Worm (Caenorhabditis elegans) whole organism, L2 larva: ENCODE measurements around the gene lrpc-1.

ENCODE experiments used
- ZK546.5 ChIP-seq: sonication (generic microtip); optimal IDR thresholded peaks from 2 replicates; lab custom pipeline; 2017; ENCODE audit warnings: missing biosample characterization, missing genetic modification characterization
- ama-1 ChIP-seq: fragments of 150-350 bp; optimal IDR thresholded peaks from 2 replicates; lab custom pipeline; 2018; ENCODE audit warnings: inconsistent platforms
- blmp-1 ChIP-seq: sonication (generic microtip); optimal IDR thresholded peaks from 2 replicates; lab custom pipeline; 2017; ENCODE audit warnings: missing genetic modification characterization, mild to moderate bottlenecking, missing compliant biosample characterization, antibody characterized with exemption, moderate library complexity; ENCODE audit not compliant: insufficient read depth
- gmeb-1 ChIP-seq: fragments of 150-350 bp; optimal IDR thresholded peaks from 2 replicates; lab custom pipeline; 2014; ENCODE audit warnings: missing biosample characterization, missing genetic modification characterization
- lin-39 ChIP-seq: fragments of 150-350 bp; optimal IDR thresholded peaks from 2 replicates; lab custom pipeline; 2014; ENCODE audit warnings: missing biosample characterization, missing genetic modification reagents, missing genetic modification characterization
- lsy-2 ChIP-seq, 2 experiments: fragments of 150-350 bp in 1 of 2; sonication (generic microtip) in 1 of 2; optimal IDR thresholded peaks; 2 replicates each; lab custom pipeline; 2014 to 2017; ENCODE audit warnings: missing biosample characterization in 2 of 2, missing genetic modification characterization in 2 of 2
- nhr-11 ChIP-seq: fragments of 150-350 bp; optimal IDR thresholded peaks from 2 replicates; lab custom pipeline; 2014; ENCODE audit warnings: missing biosample characterization, missing genetic modification characterization
- unc-62 ChIP-seq: fragments of 150-350 bp; optimal IDR thresholded peaks from 2 replicates; lab custom pipeline; 2014; ENCODE audit warnings: missing biosample characterization, missing genetic modification reagents, missing genetic modification characterization
- zag-1 ChIP-seq: fragments of 150-350 bp; optimal IDR thresholded peaks from 2 replicates; lab custom pipeline; 2014; ENCODE audit warnings: missing biosample characterization, missing genetic modification characterization
- ztf-4 ChIP-seq: fragments of 150-350 bp; optimal IDR thresholded peaks from 2 replicates; lab custom pipeline; 2014; ENCODE audit warnings: missing biosample characterization, missing genetic modification characterization

DNA sequence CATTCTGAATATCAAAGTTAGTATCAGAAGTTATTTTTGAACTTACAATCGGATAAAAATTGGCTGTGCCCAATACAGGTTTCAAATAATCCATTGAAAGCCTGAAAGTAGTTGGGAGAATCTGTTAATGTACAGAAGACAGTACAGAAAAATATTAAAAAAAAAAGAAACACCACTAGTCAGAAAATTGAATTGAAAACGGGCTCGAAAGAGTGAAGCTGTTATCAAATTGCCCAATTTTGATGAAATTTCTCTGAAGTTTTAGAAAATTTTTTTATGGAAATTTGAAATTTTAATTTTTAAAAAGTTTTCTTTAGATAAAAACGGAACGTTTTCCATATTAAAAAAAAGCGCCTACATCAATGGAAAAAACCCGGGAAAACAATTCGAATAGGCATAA, 45.9 kb downstream of the lrpc-1 start, which contains the start of gene C18C4.7:
- TF ChIP-seq lsy-2 (tag; optimal IDR thresholded peaks at IDR 0.05; lab: Kevin White, UChicago) (no peak), gmeb-1 (tag; lab: Kevin White, UChicago) (no peak), ama-1 (no peak), zag-1 (tag; lab: Kevin White, UChicago) (no peak), nhr-11 (tag; lab: Kevin White, UChicago) (no peak), blmp-1 (tag; lab: Kevin White, UChicago) (no peak), ZK546.5 (tag; lab: Kevin White, UChicago) (no peak), lin-39 (tag; lab: Kevin White, UChicago) (no peak), ztf-4 (tag; lab: Kevin White, UChicago) (no peak), unc-62 (GFP tag; lab: Kevin White, UChicago) (no peak)
